Worm (Caenorhabditis elegans): ENCODE results near the gene K04G11.3.

The K04G11.3 gene

DNA sequence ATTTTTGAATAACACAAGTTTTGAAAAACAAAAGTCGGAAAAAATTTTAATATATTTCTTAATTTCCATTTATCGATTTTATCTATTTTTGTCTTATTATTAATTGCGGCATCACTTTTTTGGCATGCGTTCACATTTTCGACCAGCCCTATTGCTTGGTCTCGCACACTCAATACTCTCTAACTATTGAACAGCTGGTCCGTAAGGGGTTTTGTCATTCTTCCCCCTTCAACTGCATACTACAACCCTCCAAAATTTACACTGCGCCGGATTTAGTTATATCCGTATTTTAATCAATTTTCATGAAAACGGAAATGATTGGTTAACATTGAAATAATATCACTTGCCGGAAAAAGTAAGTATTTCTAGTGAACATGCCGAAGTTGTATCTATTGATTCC is 20.1 kb downstream of the K04G11.3 start, which contains the start of gene C11H1.7:
TSS of gene C11H1.7 (plus strand) at position 12 of the 400 bp plus-strand sequence.
- TF ChIP-seq unc-62 (GFP tag; optimal IDR thresholded peaks at IDR 0.05) = no peak

DNA sequence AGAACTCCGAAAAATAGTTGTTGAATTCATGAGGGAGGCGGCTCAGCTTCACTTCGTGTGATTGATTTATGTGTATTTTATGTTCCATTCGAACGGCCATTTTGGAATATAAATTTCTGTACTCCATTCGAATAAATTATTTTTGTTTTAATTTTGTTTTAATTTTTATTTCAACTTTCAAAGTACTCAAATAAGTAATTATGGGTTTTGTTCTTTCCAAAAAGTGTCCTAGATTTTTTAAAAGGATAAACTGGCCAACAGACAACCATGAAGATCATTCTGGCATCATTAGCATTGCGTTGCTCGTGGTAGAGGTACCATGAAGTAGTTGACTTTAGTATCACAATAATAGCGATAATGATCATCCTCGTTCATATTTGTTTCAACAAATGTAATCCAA is 20.9 kb downstream of the K04G11.3 start:
- TF ChIP-seq unc-62 (GFP tag; optimal IDR thresholded peaks at IDR 0.05) = no peak

DNA sequence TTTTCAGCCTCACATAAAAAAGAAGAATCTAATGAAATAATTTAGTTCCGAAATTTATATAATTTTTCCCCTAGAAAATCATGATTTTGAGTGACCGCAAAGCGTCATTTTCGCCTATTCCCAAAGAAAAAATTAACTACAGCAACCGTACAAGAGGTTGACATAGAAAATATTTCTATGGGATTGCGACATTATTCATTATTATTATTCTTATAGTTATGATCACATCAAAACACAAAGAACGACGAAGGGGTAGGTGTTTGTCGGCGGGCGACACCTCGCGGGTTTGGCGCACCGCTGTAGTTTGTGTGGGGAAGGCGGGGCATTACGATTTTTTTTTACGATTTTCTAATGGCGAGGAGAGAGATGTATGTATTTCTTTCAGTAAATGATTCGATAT is 23.2 kb downstream of the K04G11.3 start:
- TF ChIP-seq unc-62 (GFP tag; optimal IDR thresholded peaks at IDR 0.05) = no peak

DNA sequence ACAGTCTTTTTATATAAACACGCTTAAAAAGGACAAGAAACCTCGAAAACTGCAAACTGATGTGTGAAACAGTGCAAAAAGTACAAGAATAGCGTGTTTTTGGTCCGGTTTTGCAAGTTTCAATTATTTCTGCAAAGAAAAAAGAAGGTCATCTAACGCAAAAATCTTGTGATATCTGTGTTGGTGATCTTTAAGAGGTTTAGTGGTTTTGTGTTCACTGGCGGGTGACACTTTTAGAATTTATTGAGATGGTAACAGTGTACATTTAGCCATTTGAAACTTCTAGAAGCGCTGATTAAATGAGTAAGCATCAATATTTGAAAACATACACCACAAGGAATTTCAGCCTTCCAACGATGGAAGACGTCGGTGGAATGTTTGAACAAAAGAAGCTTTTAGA is 24.7 kb downstream of the K04G11.3 start:
- no peak for TF ChIP-seq unc-62 (GFP tag; optimal IDR thresholded peaks at IDR 0.05)

DNA sequence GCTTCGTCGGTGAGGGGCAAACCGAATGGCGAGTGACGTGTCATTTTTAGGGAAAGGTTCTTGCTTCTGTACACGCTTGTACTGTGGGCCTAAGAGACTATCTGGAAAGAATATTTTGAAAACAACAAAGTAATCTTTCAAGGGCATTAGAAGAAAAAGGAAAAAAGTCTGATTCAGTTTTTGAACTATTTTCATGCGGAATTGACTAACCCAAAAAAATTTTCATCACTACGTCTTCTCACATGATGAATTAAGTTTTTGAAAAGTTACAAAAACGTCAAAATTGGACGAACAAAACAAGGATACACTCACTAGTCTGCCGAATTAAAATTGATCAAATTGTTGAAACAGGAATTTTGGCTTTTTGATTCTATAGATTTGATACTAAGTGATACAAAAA is 27.2 kb downstream of the K04G11.3 start, which contains the start of gene C11H1.9:
TSS of gene C11H1.9 (minus strand) at position 101 of the 400 bp plus-strand sequence.
- no peak for TF ChIP-seq unc-62 (GFP tag; optimal IDR thresholded peaks at IDR 0.05)

DNA sequence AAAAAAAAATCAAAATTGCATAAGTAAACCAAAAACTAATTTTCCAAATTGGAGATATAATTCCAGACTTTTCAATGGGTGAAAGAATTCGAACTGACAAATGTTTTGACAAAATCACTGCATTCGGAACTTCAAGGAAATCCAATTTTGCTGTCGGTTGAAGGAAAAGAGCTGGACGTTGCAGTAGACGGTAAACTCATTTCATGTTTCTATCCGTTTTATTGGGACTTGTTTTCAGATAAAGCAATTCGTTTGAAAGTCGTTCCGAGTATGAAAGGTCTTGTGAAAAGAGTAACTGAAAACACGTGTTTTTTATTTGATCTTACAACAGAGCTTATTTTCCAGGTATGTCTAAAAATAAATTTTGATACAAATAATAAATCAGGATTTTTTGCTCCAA is 31.3 kb downstream of the K04G11.3 start:
- no peak for TF ChIP-seq unc-62 (GFP tag; optimal IDR thresholded peaks at IDR 0.05)

DNA sequence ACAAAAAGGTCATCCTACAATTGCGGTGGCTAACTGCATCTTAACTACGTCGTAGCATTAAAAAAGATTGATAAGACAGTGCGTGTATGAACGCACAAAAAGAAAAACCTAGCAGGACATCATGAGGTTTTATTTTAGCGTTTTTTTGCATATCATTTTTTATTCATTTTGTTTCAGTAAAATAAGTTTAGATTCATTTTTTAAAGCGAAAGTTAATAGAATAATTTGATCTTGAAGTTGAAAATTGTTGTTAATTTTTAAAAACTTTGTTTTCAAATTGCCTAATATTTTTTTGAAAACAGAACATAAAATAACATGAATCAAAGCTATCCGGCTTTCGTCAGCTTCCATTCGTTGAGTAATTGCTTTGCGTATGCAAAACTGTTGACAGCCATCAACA is 33.8 kb downstream of the K04G11.3 start, which contains the start of gene prx-1:
TSS of gene prx-1 (plus strand) at position 301 of the 400 bp plus-strand sequence.
- TF ChIP-seq unc-62 (GFP tag; optimal IDR thresholded peaks at IDR 0.05) = no peak

DNA sequence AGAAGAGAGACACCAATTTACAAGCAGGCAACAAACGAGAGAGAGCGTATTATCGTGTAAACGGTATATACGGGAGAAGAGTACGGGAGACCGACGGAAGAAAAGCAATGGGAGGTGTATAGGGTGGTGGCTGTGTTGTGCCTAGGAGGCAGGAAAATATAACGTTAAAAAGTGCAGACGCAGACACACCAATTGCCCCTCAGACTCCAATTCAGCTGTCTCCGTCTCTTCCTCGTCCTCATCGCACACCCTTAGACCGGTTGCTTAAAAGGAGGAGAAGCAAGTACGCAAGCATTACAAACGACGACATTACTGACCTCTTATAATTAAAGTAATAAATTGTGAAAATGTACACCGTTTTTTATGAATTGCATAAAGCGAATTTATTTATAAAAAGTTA is 35.1 kb downstream of the K04G11.3 start:
- no peak for TF ChIP-seq unc-62 (GFP tag; optimal IDR thresholded peaks at IDR 0.05)

DNA sequence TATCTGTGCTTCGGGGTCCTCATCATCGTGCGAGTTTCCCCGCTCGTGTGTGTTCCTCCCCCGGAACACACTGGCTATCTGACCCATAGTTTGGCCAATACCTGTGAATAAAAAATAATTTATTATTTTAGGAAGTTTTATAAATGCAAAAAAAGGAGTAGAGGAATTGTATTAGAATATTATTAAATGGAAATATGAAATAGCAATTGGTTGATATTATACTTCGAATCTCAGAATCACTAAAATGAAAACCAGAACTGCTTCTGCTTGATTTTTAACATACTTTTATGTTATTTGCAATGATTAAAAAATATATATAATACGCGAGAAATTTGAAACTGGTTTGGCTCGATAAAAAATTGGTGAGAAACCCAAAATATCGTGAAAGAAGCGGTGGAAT is 35.9 kb downstream of the K04G11.3 start, which contains the start of gene mgrn-1:
TSS of gene mgrn-1 (minus strand) at position 101 of the 400 bp plus-strand sequence.
- no peak for TF ChIP-seq unc-62 (GFP tag; optimal IDR thresholded peaks at IDR 0.05)

DNA sequence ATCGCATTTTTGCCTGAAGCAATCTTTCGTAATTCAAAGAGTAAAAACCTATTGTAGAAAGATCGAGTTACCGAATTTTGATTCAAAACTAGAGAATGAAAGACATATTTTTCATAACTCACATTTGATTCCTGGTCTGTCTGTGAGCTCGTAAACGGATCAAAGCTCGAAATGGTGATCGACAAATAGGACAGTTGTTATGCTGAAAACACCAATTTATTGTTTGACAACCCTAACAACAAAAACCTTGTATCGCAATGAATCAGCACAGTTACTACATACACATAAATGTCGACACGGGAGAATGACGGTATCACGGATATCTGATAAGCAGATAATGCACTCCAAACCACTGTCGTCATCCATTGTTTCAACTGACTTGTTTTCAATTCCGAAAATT is 37.8 kb downstream of the K04G11.3 start:
- TF ChIP-seq unc-62 (GFP tag; optimal IDR thresholded peaks at IDR 0.05) = no peak

DNA sequence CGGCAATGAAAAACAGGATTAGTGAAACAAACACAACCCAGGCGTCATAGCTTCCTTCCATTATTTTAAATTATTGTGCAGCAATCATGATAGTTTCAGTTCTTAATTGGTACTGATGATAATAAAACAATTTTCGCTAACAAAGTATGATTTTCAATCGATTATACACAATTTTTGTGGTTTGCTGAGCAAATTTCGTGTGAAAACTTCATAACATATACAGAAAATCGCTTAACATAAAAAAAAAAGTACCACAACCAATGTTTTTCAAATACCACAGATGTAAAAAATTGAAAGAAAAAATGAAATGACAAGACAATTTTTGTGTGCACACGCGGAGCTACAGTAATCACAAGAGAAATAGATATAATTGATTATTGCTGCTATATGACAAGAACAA is 39.8 kb downstream of the K04G11.3 start, which contains the start of gene gphr-2:
TSS of gene gphr-2 (minus strand) at position 101 of the 400 bp plus-strand sequence.
- no peak for TF ChIP-seq unc-62 (GFP tag; optimal IDR thresholded peaks at IDR 0.05)

DNA sequence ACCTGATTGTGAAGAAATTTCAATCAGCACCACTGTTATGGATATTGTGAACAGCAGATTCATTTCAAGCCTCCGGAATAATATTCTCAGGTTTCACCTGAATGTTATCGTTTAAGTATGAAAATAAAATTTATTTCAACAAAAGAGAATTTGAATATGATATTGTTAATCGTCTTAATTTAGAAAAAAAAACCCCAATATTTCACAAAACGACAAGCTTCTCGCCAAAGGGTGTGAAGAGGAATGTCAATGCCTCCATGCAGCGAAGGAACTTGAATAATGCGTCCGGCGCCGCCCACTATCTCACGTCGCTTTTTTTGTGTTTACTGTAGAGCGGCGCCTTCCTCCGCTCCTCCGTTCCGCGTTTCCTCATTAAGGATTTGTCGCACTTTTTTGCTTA is 44.4 kb downstream of the K04G11.3 start, which contains the start of gene C11H1.5:
TSS of gene C11H1.5 (minus strand) at position 101 of the 400 bp plus-strand sequence.
- TF ChIP-seq unc-62 (GFP tag; optimal IDR thresholded peaks at IDR 0.05) = no peak

DNA sequence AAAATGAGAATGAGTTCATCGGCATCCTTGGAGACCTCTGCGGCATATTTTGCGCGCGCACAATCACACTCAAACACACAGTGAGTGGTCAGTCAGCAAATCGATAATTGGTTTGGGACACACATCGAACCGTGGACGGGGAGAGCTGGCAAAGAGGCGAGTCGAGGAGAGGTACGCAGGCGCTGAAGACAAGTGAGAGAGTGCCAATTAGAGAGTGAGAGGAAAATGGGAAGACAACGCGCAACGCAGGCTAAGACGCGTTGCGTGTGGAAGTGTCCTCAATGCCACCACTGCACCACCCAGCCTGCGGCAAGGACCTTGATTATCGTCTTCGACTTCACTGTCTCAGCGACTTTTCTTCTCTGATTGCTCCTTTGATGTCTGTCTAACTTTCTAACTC is 50.3 kb downstream of the K04G11.3 start:
- no peak for TF ChIP-seq unc-62 (GFP tag; optimal IDR thresholded peaks at IDR 0.05)

DNA sequence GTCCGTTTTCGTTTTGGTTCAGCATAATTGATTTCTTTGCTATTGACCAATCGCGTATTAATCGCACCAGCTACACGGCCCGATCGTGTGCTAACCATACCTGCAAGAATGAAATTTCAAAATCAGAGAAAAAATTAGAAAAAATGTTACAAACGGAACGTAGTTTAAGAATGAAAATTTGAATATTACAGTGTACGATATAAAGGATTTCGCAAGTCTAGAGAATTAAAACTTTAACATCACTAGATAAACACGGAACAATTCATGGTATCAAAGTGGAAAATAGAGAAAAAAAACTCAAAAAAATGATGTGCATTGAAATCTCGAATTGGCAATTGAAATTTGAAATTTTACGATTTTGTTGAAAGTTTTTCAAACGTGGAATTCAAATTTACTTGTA is 50.9 kb downstream of the K04G11.3 start, which contains the start of gene madd-3:
TSS of gene madd-3 (minus strand) at position 101 of the 400 bp plus-strand sequence.
- no peak for TF ChIP-seq unc-62 (GFP tag; optimal IDR thresholded peaks at IDR 0.05)
